Fruit fly (Drosophila melanogaster) whole organism, wandering third instar larva: ENCODE data around the gene dbf.

Experiments used
- CG32264 ChIP-seq: fragments of 200-800 bp; sonication (Bioruptor generic); optimal IDR thresholded peaks from 2 replicates; lab custom pipeline; 2016; ENCODE audit warnings: missing biosample characterization, missing genetic modification characterization
- Dif ChIP-seq: fragments of 200-275, 200-300 bp; sonication (Bioruptor generic); optimal IDR thresholded peaks from 2 replicates; lab custom pipeline; 2018; ENCODE audit warnings: missing biosample characterization, missing genetic modification characterization; ENCODE audit not compliant: partially characterized antibody
- GATAd ChIP-seq: sonication (Bioruptor generic); optimal IDR thresholded peaks from 2 replicates; lab custom pipeline; 2016; ENCODE audit warnings: missing biosample characterization, missing genetic modification characterization
- HLH106 ChIP-seq: fragments of 200-800 bp; optimal IDR thresholded peaks from 3 replicates; lab custom pipeline; 2019; ENCODE audit warnings: missing biosample characterization, mild to moderate bottlenecking, missing genetic modification characterization, moderate library complexity
- Hnf4 ChIP-seq: fragments of 200-800 bp; sonication (Bioruptor generic); optimal IDR thresholded peaks from 2 replicates; lab custom pipeline; 2016; ENCODE audit warnings: missing biosample characterization, mild to moderate bottlenecking, missing genetic modification characterization
- Hr78 ChIP-seq: fragments of >200 bp; optimal IDR thresholded peaks from 2 replicates; lab custom pipeline; 2017; ENCODE audit warnings: missing biosample characterization, missing genetic modification characterization
- Jra ChIP-seq: sonication (Bioruptor generic); optimal IDR thresholded peaks from 2 replicates; lab custom pipeline; 2016; ENCODE audit warnings: missing biosample characterization, missing genetic modification characterization
- OdsH ChIP-seq: fragments of 200-800 bp; sonication (Bioruptor generic); optimal IDR thresholded peaks from 2 replicates; lab custom pipeline; 2016; ENCODE audit warnings: missing biosample characterization, mild to moderate bottlenecking, missing genetic modification characterization
- Rel ChIP-seq, 2 experiments: fragments of 200-800 bp; sonication (Bioruptor generic) in 1 of 2; optimal IDR thresholded peaks; 2 replicates in 1 of 2; 3 replicates in 1 of 2; lab custom pipeline; 2016 to 2019; ENCODE audit warnings: mild to moderate bottlenecking in 2 of 2, missing biosample characterization in 2 of 2, missing genetic modification characterization in 2 of 2, moderate library complexity in 1 of 2
- Sp1 ChIP-seq: fragments of 200-800 bp; sonication (Bioruptor generic); optimal IDR thresholded peaks from 3 replicates; lab custom pipeline; 2019; ENCODE audit warnings: missing biosample characterization, mild to moderate bottlenecking, missing genetic modification characterization, moderate library complexity
- br ChIP-seq: fragments of 200-800 bp; sonication (Bioruptor generic); optimal IDR thresholded peaks from 2 replicates; lab custom pipeline; 2016; ENCODE audit warnings: missing biosample characterization, missing genetic modification characterization
- brk ChIP-seq: fragments of 200-800 bp; sonication (Bioruptor generic); optimal IDR thresholded peaks from 2 replicates; lab custom pipeline; 2016; ENCODE audit warnings: missing biosample characterization, mild to moderate bottlenecking, missing genetic modification characterization
- dmrt93B ChIP-seq: fragments of 200-800 bp; sonication (Bioruptor generic); optimal IDR thresholded peaks from 2 replicates; lab custom pipeline; 2018; ENCODE audit warnings: missing biosample characterization, mild to moderate bottlenecking, missing genetic modification characterization
- dsf ChIP-seq: sonication (Bioruptor generic); optimal IDR thresholded peaks from 2 replicates; lab custom pipeline; 2016; ENCODE audit warnings: missing biosample characterization, missing genetic modification characterization, borderline replicate concordance
- ey ChIP-seq: fragments of 200-800 bp; sonication (Bioruptor generic); optimal IDR thresholded peaks from 2 replicates; lab custom pipeline; 2016; ENCODE audit warnings: missing biosample characterization, missing genetic modification characterization
- foxo ChIP-seq, 2 experiments: fragments of 200-800 bp; sonication (Bioruptor generic); optimal IDR thresholded peaks; 2 replicates in 1 of 2; 3 replicates in 1 of 2; lab custom pipeline; 2016 to 2017; ENCODE audit warnings: missing biosample characterization in 2 of 2, missing genetic modification characterization in 2 of 2
- fru ChIP-seq: fragments of 200-800 bp; sonication (Bioruptor generic); optimal IDR thresholded peaks from 3 replicates; lab custom pipeline; 2016; ENCODE audit warnings: missing biosample characterization, mild to moderate bottlenecking, missing genetic modification characterization
- h ChIP-seq: fragments of 200-800 bp; sonication (Bioruptor generic); optimal IDR thresholded peaks from 3 replicates; lab custom pipeline; 2016; ENCODE audit warnings: missing biosample characterization, mild to moderate bottlenecking, missing genetic modification characterization
- psq ChIP-seq: fragments of 200-800 bp; sonication (Bioruptor generic); optimal IDR thresholded peaks from 3 replicates; lab custom pipeline; 2017; ENCODE audit warnings: missing biosample characterization, mild to moderate bottlenecking, missing genetic modification characterization, moderate library complexity
- rgr ChIP-seq: fragments of 200-800 bp; sonication (Bioruptor generic); optimal IDR thresholded peaks from 3 replicates; lab custom pipeline; 2016; ENCODE audit warnings: missing biosample characterization, mild to moderate bottlenecking, missing genetic modification characterization
- sv ChIP-seq: fragments of 200-800 bp; sonication (Bioruptor generic); optimal IDR thresholded peaks from 3 replicates; lab custom pipeline; 2016; ENCODE audit warnings: missing biosample characterization, missing genetic modification characterization
- tai ChIP-seq: sonication (Bioruptor generic); optimal IDR thresholded peaks from 2 replicates; lab custom pipeline; 2016; ENCODE audit warnings: missing biosample characterization, missing genetic modification characterization
- woc ChIP-seq: sonication (Bioruptor generic); optimal IDR thresholded peaks from 2 replicates; lab custom pipeline; 2016; ENCODE audit warnings: missing biosample characterization, mild to moderate bottlenecking, missing genetic modification characterization

dbf gene

DNA sequence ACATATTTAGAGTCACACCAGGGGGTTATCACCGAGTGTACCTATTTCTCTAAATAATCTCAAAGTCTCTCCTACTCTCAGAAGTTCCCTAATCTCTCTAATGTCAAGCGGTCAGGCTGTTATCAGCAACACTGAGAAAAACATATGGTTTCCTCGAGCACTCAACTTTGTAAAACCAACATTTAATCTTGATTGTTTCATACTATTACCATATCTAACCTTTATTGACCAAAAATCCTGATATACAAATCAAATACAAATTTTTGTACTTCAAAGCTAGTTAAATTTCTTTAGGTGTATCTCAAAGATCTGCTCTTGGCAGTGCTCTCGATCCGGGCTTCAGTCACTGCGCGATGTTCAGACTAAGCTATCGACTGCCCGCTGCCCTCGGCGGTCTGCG, 51.9 kb downstream of the dbf start, which contains the start of gene CG6415:
Gene CG6415, plus strand, starts transcription at position 341 of the 400 bp plus-strand sequence.
- no peak for TF ChIP-seq GATAd (GFP tag; lab: Kevin White, UChicago)
- peak; percentile 47 for TF ChIP-seq brk
- peak; percentile 55 for TF ChIP-seq psq
- TF ChIP-seq rgr (GFP tag; lab: Kevin White, UChicago) = peak; percentile 86
- TF ChIP-seq foxo (GFP tag; optimal IDR thresholded peaks at IDR 0.05; lab: Kevin White, UChicago) = peak; percentile 9 to 81
- TF ChIP-seq sv = peak; percentile 52
- no peak for TF ChIP-seq Rel (GFP tag; optimal IDR thresholded peaks at IDR 0.05; lab: Kevin White, UChicago)
- peak; percentile 40 for TF ChIP-seq Rel (tag; optimal IDR thresholded peaks at IDR 0.05; lab: Kevin White, UChicago)
- peak; percentile 85 for TF ChIP-seq ey (GFP tag; lab: Kevin White, UChicago)
- peak; percentile 56 for TF ChIP-seq dmrt93B
- TF ChIP-seq Hnf4 (GFP tag; lab: Kevin White, UChicago) = peak; percentile 76
- peak; percentile 86 for TF ChIP-seq fru (GFP tag; lab: Kevin White, UChicago)
- TF ChIP-seq Jra (GFP tag; lab: Kevin White, UChicago) = peak; percentile 39
- peak; percentile 82 for TF ChIP-seq HLH106 (tag; lab: Kevin White, UChicago)
- no peak for TF ChIP-seq Dif (GFP tag; lab: Kevin White, UChicago)
- TF ChIP-seq br (GFP tag; lab: Kevin White, UChicago) = peak; percentile 81
- TF ChIP-seq dsf (GFP tag; lab: Kevin White, UChicago) = no peak
- TF ChIP-seq h = peak; percentile 92
- no peak for TF ChIP-seq tai (GFP tag; lab: Kevin White, UChicago)
- TF ChIP-seq Hr78 (GFP tag; lab: Kevin White, UChicago) = no peak
- TF ChIP-seq woc (GFP tag; lab: Kevin White, UChicago) = peak; percentile 35
- peak; percentile 38 for TF ChIP-seq CG32264 (GFP tag; lab: Kevin White, UChicago)
- TF ChIP-seq OdsH (GFP tag; lab: Kevin White, UChicago) = peak; percentile 84
- peak; percentile 67 for TF ChIP-seq Sp1 (GFP tag; lab: Kevin White, UChicago)
- TF ChIP-seq, all 38 proteins: peak for 18
